Fruit fly (Drosophila melanogaster) whole organism, embryonic: ENCODE measurements around the gene Idh3g.

Experiments used
- Ada2b ChIP-seq: fragments of 200-800 bp; sonication (Bioruptor generic); IDR thresholded peaks from 2 replicates; pipeline ENCODE4 v1.3.6; 2022; ENCODE audit warnings: missing biosample characterization, missing genetic modification characterization
- Antp ChIP-seq: fragments of 200-800 bp; sonication (Bioruptor generic); optimal IDR thresholded peaks from 3 replicates; lab custom pipeline; 2016; ENCODE audit warnings: missing biosample characterization, missing genetic modification characterization
- Bgb ChIP-seq: fragments of 200-800 bp; sonication (Bioruptor generic); IDR thresholded peaks from 2 replicates; pipeline ENCODE4 v1.3.6; 2022; ENCODE audit warnings: missing biosample characterization, missing genetic modification characterization; ENCODE audit not compliant: partially characterized antibody
- CG10959 ChIP-seq: fragments of 200-800 bp; sonication (Bioruptor generic); IDR thresholded peaks from 2 replicates; pipeline ENCODE4 v1.3.6; 2022; ENCODE audit warnings: missing biosample characterization, missing genetic modification characterization
- CG11093 ChIP-seq: fragments of 200-800 bp; sonication (Bioruptor generic); IDR thresholded peaks from 3 replicates; pipeline ENCODE4 v1.3.6; 2022; ENCODE audit warnings: missing biosample characterization, missing genetic modification characterization
- CG12299 ChIP-seq: fragments of 200-800 bp; sonication (Bioruptor generic); optimal IDR thresholded peaks from 2 replicates; lab custom pipeline; 2018; ENCODE audit warnings: missing biosample characterization, mild to moderate bottlenecking, missing genetic modification characterization
- CG12769 ChIP-seq: fragments of 200-800 bp; sonication (Bioruptor generic); optimal IDR thresholded peaks from 2 replicates; lab custom pipeline; 2019; ENCODE audit warnings: missing biosample characterization, mild to moderate bottlenecking, missing genetic modification characterization, moderate library complexity
- CG17359 ChIP-seq: fragments of 200-800 bp; sonication (Bioruptor generic); optimal IDR thresholded peaks from 3 replicates; lab custom pipeline; 2018; ENCODE audit warnings: missing biosample characterization, mild to moderate bottlenecking, missing genetic modification characterization, moderate library complexity
- CG17361 ChIP-seq: fragments of 200-800 bp; sonication (Bioruptor generic); IDR thresholded peaks from 3 replicates; pipeline ENCODE4 v1.3.6; 2022; ENCODE audit warnings: missing biosample characterization, missing genetic modification characterization
- CG18599 ChIP-seq: fragments of 200-800 bp; sonication (Bioruptor generic); optimal IDR thresholded peaks from 3 replicates; lab custom pipeline; 2017; ENCODE audit warnings: missing biosample characterization, missing genetic modification characterization, mild to moderate bottlenecking, moderate library complexity, missing genetic modification reagents
- CG2202 ChIP-seq: fragments of 200-800 bp; sonication (Bioruptor generic); optimal IDR thresholded peaks from 2 replicates; lab custom pipeline; 2018; ENCODE audit warnings: missing biosample characterization, mild to moderate bottlenecking, missing genetic modification characterization
- CG32767 ChIP-seq: fragments of 200-800 bp; sonication (Bioruptor generic); IDR thresholded peaks from 2 replicates; pipeline ENCODE4 v1.3.6; 2022; ENCODE audit warnings: missing biosample characterization, missing genetic modification characterization
- CG3407 ChIP-seq: fragments of 200-800 bp; sonication (Bioruptor generic); optimal IDR thresholded peaks from 2 replicates; lab custom pipeline; 2018; ENCODE audit warnings: missing biosample characterization, mild to moderate bottlenecking, missing genetic modification characterization
- CG3838 ChIP-seq: fragments of 200-800 bp; sonication (Bioruptor generic); optimal IDR thresholded peaks from 3 replicates; lab custom pipeline; 2016; ENCODE audit warnings: missing biosample characterization, missing genetic modification characterization
- CG4282 ChIP-seq: fragments of 200-800 bp; sonication (Bioruptor generic); optimal IDR thresholded peaks from 2 replicates; lab custom pipeline; 2016; ENCODE audit warnings: missing biosample characterization, missing genetic modification characterization
- CG4617 ChIP-seq: fragments of 200-800 bp; sonication (Bioruptor generic); optimal IDR thresholded peaks from 3 replicates; lab custom pipeline; 2016; ENCODE audit warnings: missing biosample characterization, missing genetic modification characterization, borderline replicate concordance
- CG7556 ChIP-seq: fragments of 200-800 bp; sonication (Bioruptor generic); optimal IDR thresholded peaks from 2 replicates; lab custom pipeline; 2017; ENCODE audit warnings: missing biosample characterization, mild to moderate bottlenecking, missing genetic modification characterization
- CG7963 ChIP-seq: fragments of 200-800 bp; sonication (Bioruptor generic); IDR thresholded peaks from 3 replicates; pipeline ENCODE4 v1.3.6; 2022; ENCODE audit warnings: missing biosample characterization, missing genetic modification characterization; ENCODE audit not compliant: partially characterized antibody
- CG7987 ChIP-seq: fragments of 200-800 bp; sonication (Bioruptor generic); optimal IDR thresholded peaks from 2 replicates; lab custom pipeline; 2018; ENCODE audit warnings: missing biosample characterization, mild to moderate bottlenecking, missing genetic modification characterization, moderate library complexity
- CG8388 ChIP-seq: fragments of 200-800 bp; sonication (Bioruptor generic); optimal IDR thresholded peaks from 2 replicates; lab custom pipeline; 2019; ENCODE audit warnings: missing biosample characterization, mild to moderate bottlenecking, missing genetic modification characterization, moderate library complexity
- CoRest ChIP-seq: fragments of 200-800 bp; sonication (Bioruptor generic); optimal IDR thresholded peaks from 3 replicates; lab custom pipeline; 2018; ENCODE audit warnings: missing biosample characterization, mild to moderate bottlenecking, missing genetic modification characterization, moderate library complexity
- Deaf1 ChIP-seq: fragments of 200-800 bp; optimal IDR thresholded peaks from 3 replicates; lab custom pipeline; 2019; ENCODE audit warnings: missing biosample characterization, mild to moderate bottlenecking, missing genetic modification characterization, moderate library complexity
- Drgx ChIP-seq: fragments of 200-800 bp; sonication (Bioruptor generic); IDR thresholded peaks from 2 replicates; pipeline ENCODE4 v1.3.6; 2022; ENCODE audit warnings: missing biosample characterization, missing genetic modification characterization
- Hmr ChIP-seq: fragments of 200-800 bp; sonication (Bioruptor generic); optimal IDR thresholded peaks from 3 replicates; lab custom pipeline; 2017; ENCODE audit warnings: mild to moderate bottlenecking, missing biosample characterization, missing genetic modification reagents, missing genetic modification characterization
- MESR4 ChIP-seq: fragments of 200-800 bp; sonication (Bioruptor generic); optimal IDR thresholded peaks from 2 replicates; lab custom pipeline; 2018; ENCODE audit warnings: missing biosample characterization, mild to moderate bottlenecking, missing genetic modification characterization, moderate library complexity
- Ravus ChIP-seq: fragments of 200-800 bp; sonication (Bioruptor generic); IDR thresholded peaks from 2 replicates; pipeline ENCODE4 v1.3.6; 2022; ENCODE audit warnings: missing biosample characterization, missing genetic modification characterization
- Rx ChIP-seq: fragments of 200-800 bp; sonication (Bioruptor generic); IDR thresholded peaks from 2 replicates; pipeline ENCODE4 v1.3.6; 2022; ENCODE audit warnings: missing biosample characterization, missing genetic modification characterization
- Six4 ChIP-seq: fragments of 200-800 bp; sonication (Bioruptor generic); optimal IDR thresholded peaks from 2 replicates; lab custom pipeline; 2016; ENCODE audit warnings: missing biosample characterization, missing genetic modification characterization
- ase ChIP-seq: fragments of 200-800 bp; sonication (Bioruptor generic); IDR thresholded peaks from 3 replicates; pipeline ENCODE4 v1.3.6; 2022; ENCODE audit warnings: missing biosample characterization, missing genetic modification characterization
- az2 ChIP-seq: fragments of 200-800 bp; sonication (Bioruptor generic); optimal IDR thresholded peaks from 3 replicates; lab custom pipeline; 2016; ENCODE audit warnings: missing biosample characterization, missing genetic modification characterization
- btn ChIP-seq: fragments of 200-800 bp; sonication (Bioruptor generic); optimal IDR thresholded peaks from 2 replicates; lab custom pipeline; 2016; ENCODE audit warnings: missing biosample characterization, missing genetic modification characterization
- cas ChIP-seq: fragments of 200-800 bp; sonication (Bioruptor generic); IDR thresholded peaks from 2 replicates; pipeline ENCODE4 v1.3.6; 2022; ENCODE audit warnings: missing biosample characterization, missing genetic modification characterization
- dimm ChIP-seq: fragments of 200-800 bp; sonication (Bioruptor generic); IDR thresholded peaks from 2 replicates; pipeline ENCODE4 v1.3.6; 2022; ENCODE audit warnings: missing biosample characterization, missing genetic modification characterization
- dm ChIP-seq: fragments of 200-800 bp; sonication (Bioruptor generic); optimal IDR thresholded peaks from 3 replicates; lab custom pipeline; 2016; ENCODE audit warnings: missing biosample characterization, missing genetic modification characterization
- eve ChIP-seq, 2 experiments: fragments of >200 bp; optimal IDR thresholded peaks; 2 replicates each; lab custom pipeline; 2017; ENCODE audit warnings: missing biosample characterization in 2 of 2, missing genetic modification characterization in 2 of 2
- fd102C ChIP-seq: fragments of 200-800 bp; sonication (Bioruptor generic); optimal IDR thresholded peaks from 2 replicates; lab custom pipeline; 2018; ENCODE audit warnings: missing biosample characterization, mild to moderate bottlenecking, missing genetic modification characterization, moderate library complexity
- fd3F ChIP-seq: fragments of 200-800 bp; sonication (Bioruptor generic); optimal IDR thresholded peaks from 2 replicates; lab custom pipeline; 2018; ENCODE audit warnings: missing biosample characterization, mild to moderate bottlenecking, missing genetic modification characterization, moderate library complexity
- fd64A ChIP-seq: fragments of 200-800 bp; sonication (Bioruptor generic); optimal IDR thresholded peaks from 3 replicates; lab custom pipeline; 2018; ENCODE audit warnings: missing biosample characterization, mild to moderate bottlenecking, missing genetic modification characterization
- gfzf ChIP-seq: fragments of 200-800 bp; sonication (Bioruptor generic); optimal IDR thresholded peaks from 2 replicates; lab custom pipeline; 2016; ENCODE audit warnings: missing biosample characterization, mild to moderate bottlenecking, missing genetic modification characterization, moderate library complexity
- grn ChIP-seq: fragments of 200-800 bp; sonication (Bioruptor generic); optimal IDR thresholded peaks from 3 replicates; lab custom pipeline; 2017; ENCODE audit warnings: missing biosample characterization, missing genetic modification characterization
- jumu ChIP-seq: fragments of 200-800 bp; sonication (Bioruptor generic); optimal IDR thresholded peaks from 3 replicates; lab custom pipeline; 2016; ENCODE audit warnings: missing biosample characterization, missing genetic modification characterization
- nerfin-1 ChIP-seq: fragments of 200-800 bp; sonication (Bioruptor generic); optimal IDR thresholded peaks from 3 replicates; lab custom pipeline; 2019; ENCODE audit warnings: missing biosample characterization, mild to moderate bottlenecking, missing genetic modification characterization, moderate library complexity
- nmo ChIP-seq: fragments of 200-800 bp; sonication (Bioruptor generic); optimal IDR thresholded peaks from 2 replicates; lab custom pipeline; 2018; ENCODE audit warnings: missing biosample characterization, mild to moderate bottlenecking, missing genetic modification characterization, moderate library complexity
- run ChIP-seq: fragments of 200-800 bp; sonication (Bioruptor generic); optimal IDR thresholded peaks from 3 replicates; lab custom pipeline; 2018; ENCODE audit warnings: missing biosample characterization, mild to moderate bottlenecking, missing genetic modification characterization
- seq ChIP-seq: fragments of 200-800 bp; sonication (Bioruptor generic); IDR thresholded peaks from 2 replicates; pipeline ENCODE4 v1.3.6; 2022; ENCODE audit warnings: missing biosample characterization, missing genetic modification characterization
- stc ChIP-seq: fragments of 200-800 bp; sonication (Bioruptor generic); IDR thresholded peaks from 2 replicates; pipeline ENCODE4 v1.3.6; 2022; ENCODE audit warnings: missing biosample characterization, missing genetic modification characterization
- tx ChIP-seq: fragments of 200-800 bp; sonication (Bioruptor generic); optimal IDR thresholded peaks from 2 replicates; lab custom pipeline; 2016; ENCODE audit warnings: missing biosample characterization, missing genetic modification characterization
- unc-4 ChIP-seq: fragments of 200-800 bp; sonication (Bioruptor generic); IDR thresholded peaks from 2 replicates; pipeline ENCODE4 v1.3.6; 2022; ENCODE audit warnings: missing biosample characterization, missing genetic modification characterization; ENCODE audit not compliant: partially characterized antibody
- zfh1 ChIP-seq: fragments of 200-800 bp; sonication (Bioruptor generic); IDR thresholded peaks from 3 replicates; pipeline ENCODE4 v1.3.6; 2022; ENCODE audit warnings: missing biosample characterization, missing genetic modification characterization

The Idh3g gene

dm6 chr3R:25646882-25647518, 33.6 kb upstream of the Idh3g start (continued):
- TF ChIP-seq run (peak; percentile 77), grn (peak; percentile 55), fd102C (GFP tag; lab: Kevin White, UChicago) (peak; percentile 55), MESR4 (GFP tag; lab: Kevin White, UChicago) (peak; percentile 15), nerfin-1 (peak; percentile 89), Ada2b (GFP tag; lab: Robert Waterston, UW) (peak; percentile 86), dimm (GFP tag; lab: Robert Waterston, UW) (peak; percentile 77), CG17359 (peak; percentile 84), Hmr (GFP tag; lab: Kevin White, UChicago) (peak; percentile 96), Drgx (GFP tag; lab: Robert Waterston, UW) (peak; percentile 69), unc-4 (GFP tag; lab: Robert Waterston, UW) (peak; percentile 93), CG3407 (GFP tag; lab: Kevin White, UChicago) (peak; percentile 77), btn (GFP tag; lab: Kevin White, UChicago) (peak; percentile 83), CG12769 (peak; percentile 95), Rx (GFP tag; lab: Robert Waterston, UW) (peak; percentile 78), CG7556 (GFP tag; lab: Kevin White, UChicago) (peak; percentile 91), CG11093 (GFP tag; lab: Robert Waterston, UW) (peak; percentile 84), az2 (GFP tag; lab: Kevin White, UChicago) (peak; percentile 90), Antp (GFP tag; lab: Kevin White, UChicago) (peak; percentile 97), fd64A (GFP tag; lab: Kevin White, UChicago) (peak; percentile 70), Bgb (GFP tag; lab: Robert Waterston, UW) (peak; percentile 83), cas (GFP tag; lab: Robert Waterston, UW) (peak; percentile 63), CG2202 (tag; lab: Kevin White, UChicago) (peak; percentile 78), CG17361 (GFP tag; lab: Robert Waterston, UW) (peak; percentile 92), tx (GFP tag; lab: Kevin White, UChicago) (peak; percentile 96), CG7987 (peak; percentile 94), CoRest (peak; percentile 95), ase (GFP tag; lab: Robert Waterston, UW) (peak; percentile 72), CG7963 (GFP tag; lab: Robert Waterston, UW) (peak; percentile 63; the same call in 2 of the 3 replicates), Deaf1 (tag; lab: Kevin White, UChicago) (peak; percentile 89), zfh1 (GFP tag; lab: Robert Waterston, UW) (peak; percentile 91), stc (GFP tag; lab: Robert Waterston, UW) (peak; percentile 76), nmo (GFP tag; lab: Kevin White, UChicago) (peak; percentile 96), CG12299 (tag; lab: Kevin White, UChicago) (peak; percentile 86), dm (peak; percentile 96), CG18599 (GFP tag; lab: Kevin White, UChicago) (peak; percentile 94), CG32767 (GFP tag; lab: Robert Waterston, UW) (peak; percentile 83), CG10959 (GFP tag; lab: Robert Waterston, UW) (peak; percentile 81), CG4282 (peak; percentile 94), gfzf (GFP tag; lab: Kevin White, UChicago) (peak; percentile 48), fd3F (GFP tag; lab: Kevin White, UChicago) (peak; percentile 82), jumu (GFP tag; lab: Kevin White, UChicago) (peak; percentile 98), eve (GFP tag; optimal IDR thresholded peaks at IDR 0.05; lab: Kevin White, UChicago) (peak in 1 of 2 experiments; percentile 85), seq (GFP tag; lab: Robert Waterston, UW) (peak; percentile 93), CG3838 (GFP tag; lab: Kevin White, UChicago) (peak; percentile 81), CG8388 (GFP tag; lab: Kevin White, UChicago) (peak; percentile 83), Six4 (GFP tag; lab: Kevin White, UChicago) (peak; percentile 88), Ravus (peak; percentile 52), CG4617 (GFP tag; lab: Kevin White, UChicago) (peak; percentile 83)
